Fruit fly (Drosophila melanogaster): ENCODE measurements around the gene KrT95D.

dm6 chr3R:23960865-23961264 is 70.8 kb downstream of the KrT95D start:
- TF ChIP-seq CG14711 (tag; optimal IDR thresholded peaks at IDR 0.05): no peak
- no peak for TF ChIP-seq bab1 (GFP tag; optimal IDR thresholded peaks at IDR 0.05)
- TF ChIP-seq cnc (optimal IDR thresholded peaks at IDR 0.05): no peak
- TF ChIP-seq CG1620 (GFP tag; optimal IDR thresholded peaks at IDR 0.05): no peak
- TF ChIP-seq pad (GFP tag; optimal IDR thresholded peaks at IDR 0.05): no peak
- TF ChIP-seq cic (GFP tag; optimal IDR thresholded peaks at IDR 0.05): no peak
- no peak for TF ChIP-seq Crg-1 (GFP tag; optimal IDR thresholded peaks at IDR 0.05)
- no peak for TF ChIP-seq CG33017 (tag; optimal IDR thresholded peaks at IDR 0.05)
